Worm (Caenorhabditis elegans): ENCODE results near the gene dop-1.

DNA sequence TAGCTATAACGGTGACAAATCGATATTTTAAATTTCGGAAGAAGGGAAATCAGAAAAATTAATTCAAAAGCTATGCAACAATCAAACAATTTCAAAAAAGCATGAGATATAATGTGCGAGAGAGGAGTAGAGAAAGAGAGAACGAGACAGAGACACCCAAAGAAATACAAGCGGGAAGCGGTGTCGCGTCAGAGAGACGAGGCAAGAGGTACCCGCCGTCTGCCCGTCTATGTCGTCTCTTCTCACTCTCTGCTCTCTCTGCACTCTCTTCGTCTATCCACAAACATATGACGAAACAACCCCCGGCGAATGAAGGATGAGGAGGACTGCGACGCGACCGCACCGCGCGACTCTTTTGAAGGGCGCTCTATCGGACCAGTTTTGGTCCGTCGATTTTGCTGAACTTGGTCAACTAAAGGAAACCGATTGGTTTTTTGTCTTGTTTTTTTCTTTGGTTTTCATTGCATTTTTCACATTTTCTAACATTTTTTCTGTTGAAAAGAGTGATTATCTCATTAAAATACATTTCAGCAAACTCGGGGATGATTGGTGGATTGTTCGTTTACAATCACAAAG lies 29.7 kb downstream of the dop-1 start, which contains the start of gene dpy-23:
- TF ChIP-seq unc-130 (GFP tag; optimal IDR thresholded peaks at IDR 0.05) (no peak), spr-1 (tag; optimal IDR thresholded peaks at IDR 0.05) (peak; percentile 54), zfp-3 (GFP tag; conservative IDR thresholded peaks at IDR 0.05) (peak; percentile 67; the same call in 1 of the 2 replicates), ama-1 (optimal IDR thresholded peaks at IDR 0.05) (no peak), ceh-82 (tag; optimal IDR thresholded peaks at IDR 0.05) (no peak), dpl-1 (GFP tag; optimal IDR thresholded peaks at IDR 0.05) (peak; percentile 61), duxl-1 (tag; optimal IDR thresholded peaks at IDR 0.05; ENCODE audit: poor library complexity) (peak; percentile 58), egl-43 (GFP tag; IDR thresholded peaks at IDR 0.05) (peak; percentile 89)

Measured in whole organism, L4 larva.